Worm (Caenorhabditis elegans) whole organism, late embryonic: Measurements from ENCODE around the gene F54D10.9.

ENCODE experiments used
- mec-3 ChIP-seq: sonication (generic microtip); optimal IDR thresholded peaks from 2 replicates; lab custom pipeline; 2016; ENCODE audit warnings: borderline replicate concordance, missing genetic modification characterization, missing compliant biosample characterization
- pha-4 ChIP-seq: fragments of 150-350 bp; optimal IDR thresholded peaks from 2 replicates; lab custom pipeline; 2018; ENCODE audit warnings: missing biosample characterization, missing genetic modification reagents, missing genetic modification characterization
- sox-4 ChIP-seq: sonication (generic microtip); optimal IDR thresholded peaks from 2 replicates; lab custom pipeline; 2017; ENCODE audit warnings: mild to moderate bottlenecking, missing genetic modification characterization, inconsistent platforms, missing compliant biosample characterization

- TF ChIP-seq sox-4 (tag; lab: Kevin White, UChicago) (no peak), pha-4 (no peak), mec-3 (no peak)
Observed at ce11 chrII:3850655-3851054, 18.4 kb upstream of the F54D10.9 start, which contains the start of gene nhr-72.
